Worm (Caenorhabditis elegans) whole organism, L1 larva: ENCODE measurements around the gene F43G6.7.

Experiments used
- C04F5.9 ChIP-seq: sonication (generic microtip); optimal IDR thresholded peaks from 2 replicates; lab custom pipeline; 2016; ENCODE audit warnings: missing genetic modification characterization, missing compliant biosample characterization
- C16A3.4 ChIP-seq: fragments of 150-350 bp; optimal IDR thresholded peaks from 2 replicates; lab custom pipeline; 2014; ENCODE audit warnings: missing biosample characterization, missing genetic modification characterization
- Y116A8C.19 ChIP-seq: sonication (generic microtip); optimal IDR thresholded peaks from 2 replicates; lab custom pipeline; 2016; ENCODE audit warnings: missing compliant biosample characterization, missing genetic modification characterization, borderline replicate concordance
- aha-1 ChIP-seq: fragments of 150-350 bp; optimal IDR thresholded peaks from 2 replicates; lab custom pipeline; 2014; ENCODE audit warnings: missing biosample characterization, missing genetic modification characterization
- aly-2 ChIP-seq: fragments of 150-350 bp; optimal IDR thresholded peaks from 2 replicates; lab custom pipeline; 2014; ENCODE audit warnings: missing biosample characterization, missing genetic modification characterization
- ama-1 ChIP-seq: fragments of 150-350 bp; optimal IDR thresholded peaks from 2 replicates; lab custom pipeline; 2014
- blmp-1 ChIP-seq: fragments of 150-350 bp; optimal IDR thresholded peaks from 2 replicates; lab custom pipeline; 2014; ENCODE audit warnings: missing biosample characterization, missing genetic modification characterization
- ceh-63 ChIP-seq: fragments of 200-800 bp; sonication (Bioruptor generic); optimal IDR thresholded peaks from 2 replicates; lab custom pipeline; 2018; ENCODE audit warnings: mild to moderate bottlenecking, missing genetic modification characterization, missing compliant biosample characterization
- ceh-8 ChIP-seq: fragments of 200-800 bp; sonication (Bioruptor generic); optimal IDR thresholded peaks from 2 replicates; lab custom pipeline; 2018; ENCODE audit warnings: mild to moderate bottlenecking, missing genetic modification characterization, moderate library complexity, missing compliant biosample characterization
- ceh-82 ChIP-seq, 3 experiments: fragments of 150-350 bp in 1 of 3; sonication (generic microtip) in 2 of 3; optimal IDR thresholded peaks; 2 replicates each; lab custom pipeline; 2014 to 2017; ENCODE audit warnings: missing biosample characterization in 3 of 3, missing genetic modification characterization in 3 of 3
- ceh-88 ChIP-seq: fragments of 200-800 bp; sonication (Bioruptor generic); IDR thresholded peaks from 2 replicates; pipeline ENCODE4 v1.3.6; 2022; ENCODE audit warnings: missing genetic modification characterization, missing compliant biosample characterization
- ceh-90 ChIP-seq: sonication (generic microtip); optimal IDR thresholded peaks from 2 replicates; lab custom pipeline; 2016; ENCODE audit warnings: missing genetic modification characterization, missing compliant biosample characterization
- ces-1 ChIP-seq: fragments of 150-350 bp; optimal IDR thresholded peaks from 2 replicates; lab custom pipeline; 2014; ENCODE audit warnings: missing biosample characterization, missing genetic modification reagents, missing genetic modification characterization
- dpl-1 ChIP-seq, 3 experiments: fragments of 150-350 bp in 2 of 3; sonication (generic microtip) in 1 of 3; optimal IDR thresholded peaks; 2 replicates each; lab custom pipeline; 2014 to 2017; ENCODE audit warnings: missing biosample characterization in 3 of 3, missing genetic modification characterization in 3 of 3, missing genetic modification reagents in 3 of 3
- efl-1 ChIP-seq, 4 experiments: fragments of 150-350 bp; optimal IDR thresholded peaks in 3 of 4; peaks in 1 of 4; 1 replicate in 1 of 4; 2 replicates in 3 of 4; lab custom pipeline; 2014; ENCODE audit warnings: missing biosample characterization in 2 of 4, missing genetic modification characterization in 2 of 4, missing genetic modification reagents in 2 of 4
- efl-3 ChIP-seq: fragments of 200-800 bp; sonication (Bioruptor generic); optimal IDR thresholded peaks from 2 replicates; lab custom pipeline; 2018; ENCODE audit warnings: mild to moderate bottlenecking, missing genetic modification characterization, missing compliant biosample characterization
- egl-13 ChIP-seq: sonication (generic microtip); optimal IDR thresholded peaks from 2 replicates; lab custom pipeline; 2016; ENCODE audit warnings: missing genotype, missing genetic modification reagents, missing genetic modification characterization, missing compliant biosample characterization
- egl-27 ChIP-seq, 2 experiments: fragments of 150-350 bp in 1 of 2; sonication (generic microtip); optimal IDR thresholded peaks; 3 replicates each; lab custom pipeline; 2017 to 2018; ENCODE audit warnings: missing biosample characterization in 2 of 2, missing genetic modification characterization in 2 of 2, missing genetic modification reagents in 2 of 2
- elt-3 ChIP-seq, 6 experiments: fragments of 150-350 bp in 1 of 6; sonication (generic microtip); optimal IDR thresholded peaks; 2 replicates each; lab custom pipeline; 2017 to 2018; ENCODE audit warnings: missing biosample characterization in 6 of 6, missing genetic modification characterization in 6 of 6, inconsistent platforms in 1 of 6
- ets-5 ChIP-seq: fragments of 200-800 bp; sonication (Bioruptor generic); IDR thresholded peaks from 2 replicates; pipeline ENCODE4 v1.3.6; 2022; ENCODE audit warnings: missing genetic modification characterization, missing compliant biosample characterization
- fkh-4 ChIP-seq: sonication (generic microtip); optimal IDR thresholded peaks from 2 replicates; lab custom pipeline; 2016; ENCODE audit warnings: missing compliant biosample characterization, missing genetic modification characterization, borderline replicate concordance
- fkh-8 ChIP-seq: sonication (generic microtip); optimal IDR thresholded peaks from 2 replicates; lab custom pipeline; 2016; ENCODE audit warnings: mild to moderate bottlenecking, missing genetic modification characterization, missing compliant biosample characterization
- fos-1 ChIP-seq: fragments of 150-350 bp; optimal IDR thresholded peaks from 2 replicates; lab custom pipeline; 2014; ENCODE audit warnings: missing biosample characterization, missing genetic modification characterization
- grh-1 ChIP-seq: fragments of 200-800 bp; sonication (Bioruptor generic); IDR thresholded peaks from 2 replicates; pipeline ENCODE4 v1.3.6; 2022; ENCODE audit warnings: missing genetic modification reagents, missing genetic modification characterization, missing compliant biosample characterization
- hlh-17 ChIP-seq: fragments of 200-800 bp; sonication (Bioruptor generic); optimal IDR thresholded peaks from 2 replicates; lab custom pipeline; 2018; ENCODE audit warnings: missing genetic modification characterization, mild to moderate bottlenecking, missing compliant biosample characterization, moderate library complexity, borderline replicate concordance
- hpl-2 ChIP-seq: fragments of 150-350 bp; optimal IDR thresholded peaks from 2 replicates; lab custom pipeline; 2014; ENCODE audit warnings: missing biosample characterization, missing genetic modification reagents, missing genetic modification characterization
- lin-14 ChIP-seq: fragments of 200-800 bp; sonication (Bioruptor generic); optimal IDR thresholded peaks from 2 replicates; lab custom pipeline; 2018; ENCODE audit warnings: mild to moderate bottlenecking, missing genetic modification characterization, moderate library complexity, missing compliant biosample characterization
- lir-3 ChIP-seq: sonication (generic microtip); optimal IDR thresholded peaks from 2 replicates; lab custom pipeline; 2016; ENCODE audit warnings: mild to moderate bottlenecking, missing genetic modification characterization, moderate library complexity, missing compliant biosample characterization; ENCODE audit not compliant: poor library complexity
- mef-2 ChIP-seq: fragments of 150-350 bp; optimal IDR thresholded peaks from 2 replicates; lab custom pipeline; 2014; ENCODE audit warnings: missing biosample characterization, missing genetic modification characterization
- nhr-11 ChIP-seq: fragments of 150-350 bp; optimal IDR thresholded peaks from 2 replicates; lab custom pipeline; 2014; ENCODE audit warnings: missing biosample characterization, missing genetic modification characterization
- nhr-28 ChIP-seq: fragments of 150-350 bp; optimal IDR thresholded peaks from 2 replicates; lab custom pipeline; 2014; ENCODE audit warnings: missing biosample characterization, missing genetic modification characterization
- nhr-47 ChIP-seq: sonication (generic microtip); optimal IDR thresholded peaks from 2 replicates; lab custom pipeline; 2016; ENCODE audit warnings: mild to moderate bottlenecking, missing genetic modification characterization, moderate library complexity, missing compliant biosample characterization
- nhr-71 ChIP-seq: sonication (generic microtip); optimal IDR thresholded peaks from 2 replicates; lab custom pipeline; 2016; ENCODE audit warnings: mild to moderate bottlenecking, missing genetic modification characterization, moderate library complexity, missing compliant biosample characterization
- nhr-77 ChIP-seq: fragments of 150-350 bp; optimal IDR thresholded peaks from 2 replicates; lab custom pipeline; 2014; ENCODE audit warnings: missing biosample characterization, missing genetic modification characterization
- nhr-85 ChIP-seq: sonication (generic microtip); peaks from one replicate; lab custom pipeline; 2016; ENCODE audit warnings: missing genetic modification characterization, inconsistent platforms, missing compliant biosample characterization
- pqm-1 ChIP-seq: sonication (generic microtip); optimal IDR thresholded peaks from 3 replicates; lab custom pipeline; 2017; ENCODE audit warnings: missing biosample characterization, missing genetic modification characterization
- rnt-1 ChIP-seq: sonication (generic microtip); optimal IDR thresholded peaks from 2 replicates; lab custom pipeline; 2016; ENCODE audit warnings: mild to moderate bottlenecking, missing genetic modification characterization, moderate library complexity, missing compliant biosample characterization
- snu-23 ChIP-seq: sonication (generic microtip); optimal IDR thresholded peaks from 2 replicates; lab custom pipeline; 2016; ENCODE audit warnings: missing genetic modification characterization, missing compliant biosample characterization
- sox-4 ChIP-seq: sonication (generic microtip); optimal IDR thresholded peaks from 2 replicates; lab custom pipeline; 2016; ENCODE audit warnings: missing genetic modification characterization, missing compliant biosample characterization
- sptf-1 ChIP-seq: fragments of 150-350 bp; optimal IDR thresholded peaks from 2 replicates; lab custom pipeline; 2014; ENCODE audit warnings: missing biosample characterization, missing genetic modification characterization
- unc-130 ChIP-seq: fragments of 150-350 bp; optimal IDR thresholded peaks from 2 replicates; lab custom pipeline; 2017; ENCODE audit warnings: missing biosample characterization, missing genetic modification characterization, inconsistent platforms
- unc-62 ChIP-seq: fragments of 150-350 bp; optimal IDR thresholded peaks from 2 replicates; lab custom pipeline; 2014; ENCODE audit warnings: missing biosample characterization, missing genetic modification reagents, missing genetic modification characterization
- unc-86 ChIP-seq: sonication (generic microtip); optimal IDR thresholded peaks from 2 replicates; lab custom pipeline; 2016; ENCODE audit warnings: missing genetic modification characterization, missing compliant biosample characterization
- ztf-11 ChIP-seq, 2 experiments: sonication (generic microtip); optimal IDR thresholded peaks; 2 replicates each; lab custom pipeline; 2016 to 2017; ENCODE audit warnings: missing genetic modification characterization in 2 of 2, missing biosample characterization in 1 of 2, missing compliant biosample characterization in 1 of 2
- ztf-4 ChIP-seq: fragments of 150-350 bp; optimal IDR thresholded peaks from 2 replicates; lab custom pipeline; 2014; ENCODE audit warnings: missing biosample characterization, missing genetic modification characterization

The F43G6.7 gene

DNA sequence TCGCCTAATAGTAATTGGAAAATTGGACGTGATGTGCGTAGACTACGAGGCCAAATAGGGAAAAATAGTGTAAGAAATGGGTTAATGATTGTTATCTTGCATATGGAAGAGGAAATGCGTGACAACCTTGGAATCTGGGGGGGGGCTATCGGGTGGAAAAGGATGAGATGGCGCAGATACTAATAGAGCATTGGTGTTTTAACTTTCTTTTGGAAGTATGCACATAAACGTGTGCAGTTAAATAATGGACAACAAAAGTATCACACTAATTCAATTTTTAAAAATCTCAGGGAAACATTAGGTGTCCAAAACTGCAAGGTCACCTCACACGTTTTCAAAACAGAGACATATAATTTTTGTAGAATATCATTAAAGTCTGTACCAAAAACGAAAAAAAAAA lies 9.2 kb downstream of the F43G6.7 start, which contains the start of gene Y6D1A.2:
Y6D1A.2 (minus strand) TSS at position 101 of the 400 bp plus-strand sequence.
- no peak for TF ChIP-seq fos-1
- TF ChIP-seq mef-2 (tag; lab: Kevin White, UChicago), result no peak
- TF ChIP-seq sox-4, result no peak
- TF ChIP-seq ztf-4 (tag; lab: Kevin White, UChicago), result no peak
- no peak for TF ChIP-seq ceh-82 (tag; optimal IDR thresholded peaks at IDR 0.05; lab: Kevin White, UChicago)
- no peak for TF ChIP-seq ceh-63 (GFP tag; lab: Kevin White, UChicago)
- TF ChIP-seq fkh-8, result no peak
- TF ChIP-seq ets-5 (GFP tag; lab: Robert Waterston, UW), result no peak
- TF ChIP-seq nhr-85 (tag; lab: Kevin White, UChicago), result peak; percentile 66
- no peak for TF ChIP-seq aly-2
- TF ChIP-seq lin-14 (GFP tag; lab: Kevin White, UChicago), result no peak
- peak; percentile 17 for TF ChIP-seq blmp-1 (tag; lab: Kevin White, UChicago)
- TF ChIP-seq ama-1 (lab: Kevin White, UChicago), result no peak
- no peak for TF ChIP-seq egl-13 (tag; lab: Kevin White, UChicago)
- TF ChIP-seq ceh-88 (GFP tag; lab: Robert Waterston, UW), result no peak
- no peak for TF ChIP-seq nhr-47 (tag; lab: Kevin White, UChicago)

DNA sequence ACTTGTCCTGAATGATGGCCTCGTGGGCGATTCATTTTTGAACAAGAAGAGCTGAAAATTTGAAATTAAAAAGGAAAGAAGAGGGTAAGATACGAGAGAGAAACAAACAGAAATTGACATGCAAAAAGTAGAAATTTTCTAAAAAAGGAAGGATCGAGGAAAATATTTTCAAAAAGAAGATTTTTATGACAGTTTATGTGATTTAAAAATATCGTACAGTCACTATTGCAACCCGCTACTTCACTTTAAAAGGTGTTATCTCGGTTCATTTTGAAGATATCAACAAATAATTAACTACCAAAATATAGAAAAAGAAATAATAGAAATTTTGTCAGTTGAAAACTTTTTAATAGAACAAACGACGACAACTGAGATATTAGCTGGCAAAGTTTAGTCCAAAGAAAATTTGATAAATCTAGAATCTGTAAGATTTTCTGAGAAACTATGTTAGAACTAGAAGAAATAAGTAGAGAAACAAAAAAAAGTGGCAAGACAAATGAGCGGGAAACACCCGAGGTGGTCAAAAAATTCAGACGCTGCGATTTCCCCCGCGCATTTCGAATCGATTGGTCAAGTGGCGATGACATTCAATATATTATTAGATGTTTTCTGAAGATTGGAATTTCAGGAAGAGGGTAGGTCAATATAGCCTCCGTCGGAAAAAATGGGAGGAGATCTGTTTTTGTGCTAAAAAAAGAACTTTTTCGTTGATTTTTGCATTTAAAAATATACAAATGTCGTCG lies 13.1 kb downstream of the F43G6.7 start, which contains the start of gene Y6D1A.1:
Y6D1A.1 (minus strand) TSS at position 51 of the 743 bp plus-strand sequence.
- TF ChIP-seq efl-1 (optimal IDR thresholded peaks at IDR 0.05; lab: Kevin White, UChicago), result no peak
- TF ChIP-seq efl-1 (GFP tag; optimal IDR thresholded peaks at IDR 0.05 in 1 of 2; lab: Kevin White, UChicago), result peak in 1 of 2 experiments; percentile 45
- no peak for TF ChIP-seq hlh-17 (GFP tag; lab: Kevin White, UChicago)

- no peak for TF ChIP-seq egl-27 (tag; optimal IDR thresholded peaks at IDR 0.05; lab: Kevin White, UChicago)
- TF ChIP-seq, all 84 proteins: peak for 0
Measured at ce11 chrII:11829920-11830319, 19.3 kb downstream of the F43G6.7 start, which contains the start of gene pes-5. pes-5 (minus strand) TSS chrII:11830020.

ce11 chrII:11830601-11831000 lies 20.0 kb downstream of the F43G6.7 start:
- TF ChIP-seq efl-3, result no peak
- TF ChIP-seq ceh-82 (tag; optimal IDR thresholded peaks at IDR 0.05; lab: Kevin White, UChicago), result no peak
- TF ChIP-seq aha-1 (tag; lab: Kevin White, UChicago), result no peak
- no peak for TF ChIP-seq Y116A8C.19
- TF ChIP-seq hpl-2 (GFP tag; lab: Kevin White, UChicago), result no peak
- TF ChIP-seq ztf-11 (tag; optimal IDR thresholded peaks at IDR 0.05; lab: Kevin White, UChicago), result no peak
- TF ChIP-seq ces-1, result no peak
- TF ChIP-seq unc-130 (tag; lab: Kevin White, UChicago), result no peak
- TF ChIP-seq ceh-90 (tag; lab: Kevin White, UChicago), result no peak
- no peak for TF ChIP-seq C16A3.4 (tag; lab: Kevin White, UChicago)
- TF ChIP-seq blmp-1 (tag; lab: Kevin White, UChicago), result peak; percentile 64
- peak in 2 of 3 experiments; percentile 42 to 67 for TF ChIP-seq dpl-1 (GFP tag; optimal IDR thresholded peaks at IDR 0.05; lab: Kevin White, UChicago)
- no peak for TF ChIP-seq nhr-77 (tag; lab: Kevin White, UChicago)
- TF ChIP-seq ceh-8, result no peak
- TF ChIP-seq lir-3, result no peak
- no peak for TF ChIP-seq ama-1 (lab: Kevin White, UChicago)
- no peak for TF ChIP-seq pqm-1 (tag; lab: Kevin White, UChicago)
- TF ChIP-seq nhr-28, result no peak
- TF ChIP-seq unc-62 (GFP tag; lab: Kevin White, UChicago), result no peak
- TF ChIP-seq C04F5.9 (tag; lab: Kevin White, UChicago), result no peak
- peak; percentile 35 for TF ChIP-seq nhr-71
- no peak for TF ChIP-seq fkh-4 (tag; lab: Kevin White, UChicago)
- no peak for TF ChIP-seq grh-1 (GFP tag; lab: Robert Waterston, UW)
- peak; percentile 59 for TF ChIP-seq snu-23 (GFP tag; lab: Kevin White, UChicago)
- TF ChIP-seq unc-86 (tag; lab: Kevin White, UChicago), result no peak
- TF ChIP-seq rnt-1 (tag; lab: Kevin White, UChicago), result peak; percentile 33
- TF ChIP-seq nhr-11 (tag; lab: Kevin White, UChicago), result no peak
- peak; percentile 38 to 53 for TF ChIP-seq efl-1 (optimal IDR thresholded peaks at IDR 0.05; lab: Kevin White, UChicago)
- TF ChIP-seq efl-1 (GFP tag; optimal IDR thresholded peaks at IDR 0.05 in 1 of 2; lab: Kevin White, UChicago), result peak; percentile 49 to 91
- TF ChIP-seq elt-3 (tag; optimal IDR thresholded peaks at IDR 0.05; lab: Kevin White, UChicago), result peak in 1 of 6 experiments; percentile 12
- TF ChIP-seq sptf-1 (tag; lab: Kevin White, UChicago), result no peak
